Fruit fly (Drosophila melanogaster): ENCODE results near the gene CG15005.

DNA sequence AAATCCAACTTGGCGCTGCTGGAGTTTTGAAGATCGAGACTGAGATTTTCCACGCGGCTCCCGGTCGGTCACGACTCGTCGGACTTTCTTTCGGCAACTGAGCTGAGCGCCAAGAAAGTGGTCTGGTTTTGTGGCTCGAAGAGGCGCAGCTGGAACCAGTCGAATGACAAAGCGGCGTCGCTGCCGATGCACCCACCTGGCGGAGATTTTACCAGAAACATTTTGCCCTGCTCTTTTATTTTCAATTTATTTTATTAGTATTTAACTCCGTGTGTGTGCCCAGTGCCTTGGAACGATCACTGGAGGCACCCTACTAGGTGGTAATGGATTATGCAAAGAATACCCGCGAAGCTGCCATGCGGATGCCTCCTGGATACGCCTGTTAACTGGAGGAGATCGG is at the start of gene CG15005:
- TF ChIP-seq pdm3 (GFP tag; optimal IDR thresholded peaks at IDR 0.05) (no peak), CG4318 (GFP tag; optimal IDR thresholded peaks at IDR 0.05) (no peak), vri (GFP tag; optimal IDR thresholded peaks at IDR 0.05) (no peak), Ets21C (GFP tag; optimal IDR thresholded peaks at IDR 0.05) (no peak), Eip78C (GFP tag) (no peak)

Measured in whole organism, prepupa.